Fruit fly (Drosophila melanogaster): ENCODE results near the gene yip2.
A peak's percentile ranks its signal among the peaks of the same experiment; 100 is the strongest.

Gene yip2

dm6 chr2L:9890576-9890975 is 24.5 kb upstream of the yip2 start, which contains the start of the genes CG34183 and CG4537 (continued):
- TF ChIP-seq Camta (GFP tag; optimal IDR thresholded peaks at IDR 0.05) (no peak), CG31365 (tag; optimal IDR thresholded peaks at IDR 0.05) (no peak), CG3726 (GFP tag; IDR thresholded peaks at IDR 0.05) (no peak), Bteb2 (GFP tag; optimal IDR thresholded peaks at IDR 0.05) (no peak), dysf (GFP tag; IDR thresholded peaks at IDR 0.05) (no peak), dmrt99B (tag; optimal IDR thresholded peaks at IDR 0.05) (no peak), CG4404 (GFP tag; IDR thresholded peaks at IDR 0.05) (no peak), toy (GFP tag; IDR thresholded peaks at IDR 0.05) (no peak), CG9437 (GFP tag; optimal IDR thresholded peaks at IDR 0.05) (no peak), CG30403 (GFP tag; optimal IDR thresholded peaks at IDR 0.05) (no peak), tup (GFP tag; optimal IDR thresholded peaks at IDR 0.05) (no peak), pum (GFP tag; optimal IDR thresholded peaks at IDR 0.05) (no peak), zf30C (GFP tag; optimal IDR thresholded peaks at IDR 0.05) (no peak), CG14860 (GFP tag; IDR thresholded peaks at IDR 0.05; ENCODE audit: partially characterized antibody) (peak; percentile 86), Ada2b (GFP tag; IDR thresholded peaks at IDR 0.05) (no peak), lov (optimal IDR thresholded peaks at IDR 0.05) (no peak), lov (GFP tag; IDR thresholded peaks at IDR 0.05) (no peak), sr (GFP tag; IDR thresholded peaks at IDR 0.05) (no peak), ind (GFP tag; optimal IDR thresholded peaks at IDR 0.05) (no peak), CG30020 (tag; optimal IDR thresholded peaks at IDR 0.05) (peak; percentile 4), CG10431 (GFP tag; optimal IDR thresholded peaks at IDR 0.05) (no peak), Doc2 (GFP tag; IDR thresholded peaks at IDR 0.05) (no peak), CG11398 (GFP tag; optimal IDR thresholded peaks at IDR 0.05) (no peak), cwo (GFP tag; optimal IDR thresholded peaks at IDR 0.05) (no peak), fd102C (GFP tag; optimal IDR thresholded peaks at IDR 0.05) (no peak), ato (GFP tag; IDR thresholded peaks at IDR 0.05; ENCODE audit: partially characterized antibody) (peak; percentile 73), Med (GFP tag) (no peak), CG11456 (GFP tag; IDR thresholded peaks at IDR 0.05) (no peak), PHDP (tag; optimal IDR thresholded peaks at IDR 0.05) (no peak), CG1602 (GFP tag; optimal IDR thresholded peaks at IDR 0.05) (no peak), Adf1 (GFP tag; IDR thresholded peaks at IDR 0.05) (no peak), CG1024 (GFP tag; IDR thresholded peaks at IDR 0.05) (no peak), Fer1 (GFP tag; optimal IDR thresholded peaks at IDR 0.05) (no peak), Hmx (GFP tag; optimal IDR thresholded peaks at IDR 0.05) (no peak), CG13624 (GFP tag; optimal IDR thresholded peaks at IDR 0.05) (peak; percentile 40), fd96Cb (tag; optimal IDR thresholded peaks at IDR 0.05) (no peak), CG17359 (tag; optimal IDR thresholded peaks at IDR 0.05) (no peak), C15 (GFP tag; IDR thresholded peaks at IDR 0.05) (no peak), pros (GFP tag; optimal IDR thresholded peaks at IDR 0.05) (no peak), stwl (tag; optimal IDR thresholded peaks at IDR 0.05) (peak; percentile 94), CG10654 (GFP tag; optimal IDR thresholded peaks at IDR 0.05) (no peak), ttk (GFP tag; IDR thresholded peaks at IDR 0.05) (no peak), org-1 (GFP tag; optimal IDR thresholded peaks at IDR 0.05) (no peak), CG4282 (GFP tag; optimal IDR thresholded peaks at IDR 0.05) (no peak), CG14667 (GFP tag; IDR thresholded peaks at IDR 0.05) (no peak), CG12744 (GFP tag; optimal IDR thresholded peaks at IDR 0.05) (no peak), CG6813 (GFP tag; optimal IDR thresholded peaks at IDR 0.05) (no peak), inv (GFP tag; IDR thresholded peaks at IDR 0.05; ENCODE audit: partially characterized antibody) (peak; percentile 77), CG1792 (GFP tag; optimal IDR thresholded peaks at IDR 0.05) (no peak), gce (GFP tag; IDR thresholded peaks at IDR 0.05) (no peak), pita (GFP tag; optimal IDR thresholded peaks at IDR 0.05) (no peak), tna (GFP tag; IDR thresholded peaks at IDR 0.05; ENCODE audit: partially characterized antibody) (peak; percentile 81), CG4854 (GFP tag; optimal IDR thresholded peaks at IDR 0.05) (no peak)

All from whole organism, embryonic.